Fruit fly (Drosophila melanogaster): ENCODE measurements around the gene comm2.
A peak's percentile ranks its signal among the peaks of the same experiment; 100 is the strongest.

comm2 gene

dm6 chr3L:15690711-15691591 is 8.7 kb downstream of the comm2 start (continued):
- TF ChIP-seq Nf-YB (GFP tag; optimal IDR thresholded peaks at IDR 0.05) (no peak), gsb (GFP tag; IDR thresholded peaks at IDR 0.05) (no peak), CrebB (tag; optimal IDR thresholded peaks at IDR 0.05) (no peak), Bgb (GFP tag; IDR thresholded peaks at IDR 0.05; ENCODE audit: partially characterized antibody) (no peak), CG12744 (GFP tag; optimal IDR thresholded peaks at IDR 0.05) (no peak), GATAe (GFP tag; conservative IDR thresholded peaks at IDR 0.05) (no peak), klu (GFP tag; IDR thresholded peaks at IDR 0.05) (no peak), BtbVII (GFP tag; optimal IDR thresholded peaks at IDR 0.05) (peak; percentile 60), Kr (GFP tag; optimal IDR thresholded peaks at IDR 0.05) (peak; percentile 10), CkIIα-i1 (GFP tag; IDR thresholded peaks at IDR 0.05) (no peak), CG3281 (GFP tag; optimal IDR thresholded peaks at IDR 0.05) (peak; percentile 19), fd96Cb (tag; optimal IDR thresholded peaks at IDR 0.05) (peak; percentile 77), CG10462 (GFP tag; optimal IDR thresholded peaks at IDR 0.05) (no peak), CG15514 (GFP tag; optimal IDR thresholded peaks at IDR 0.05) (peak; percentile 11), CG14965 (GFP tag; optimal IDR thresholded peaks at IDR 0.05; ENCODE audit: borderline replicate concordance) (no peak), CG5245 (GFP tag; optimal IDR thresholded peaks at IDR 0.05) (no peak), amos (GFP tag; IDR thresholded peaks at IDR 0.05; ENCODE audit: partially characterized antibody) (no peak), Pdp1 (GFP tag; optimal IDR thresholded peaks at IDR 0.05) (no peak), Mes4 (GFP tag; optimal IDR thresholded peaks at IDR 0.05) (no peak), CG12769 (tag; optimal IDR thresholded peaks at IDR 0.05) (no peak), CG8089 (GFP tag; optimal IDR thresholded peaks at IDR 0.05) (no peak), CG18599 (GFP tag; optimal IDR thresholded peaks at IDR 0.05) (peak; percentile 58), CG6813 (GFP tag; optimal IDR thresholded peaks at IDR 0.05) (peak; percentile 54), fd64A (GFP tag; optimal IDR thresholded peaks at IDR 0.05) (no peak), chif (GFP tag; optimal IDR thresholded peaks at IDR 0.05) (no peak), btn (GFP tag; optimal IDR thresholded peaks at IDR 0.05) (peak; percentile 21), CG2199 (GFP tag; IDR thresholded peaks at IDR 0.05) (no peak; the same call in 2 of the 3 replicates), Ssrp (tag; optimal IDR thresholded peaks at IDR 0.05) (no peak), CG3163 (GFP tag; optimal IDR thresholded peaks at IDR 0.05) (no peak), CG11560 (tag; IDR thresholded peaks at IDR 0.05) (no peak), HmgZ (tag; optimal IDR thresholded peaks at IDR 0.05) (no peak), MTF-1 (GFP tag; optimal IDR thresholded peaks at IDR 0.05; ENCODE audit: borderline replicate concordance) (no peak), CG1602 (GFP tag; optimal IDR thresholded peaks at IDR 0.05) (no peak), Camta (GFP tag; optimal IDR thresholded peaks at IDR 0.05) (no peak), CG30020 (tag; optimal IDR thresholded peaks at IDR 0.05) (peak; percentile 67), ERR (GFP tag; optimal IDR thresholded peaks at IDR 0.05) (no peak), CG31224 (GFP tag; IDR thresholded peaks at IDR 0.05) (no peak), Xrp1 (GFP tag; IDR thresholded peaks at IDR 0.05) (no peak; the same call in 1 of the 2 replicates), dan (GFP tag; IDR thresholded peaks at IDR 0.05) (no peak), trh (GFP tag; optimal IDR thresholded peaks at IDR 0.05) (no peak), mirr (GFP tag; optimal IDR thresholded peaks at IDR 0.05) (peak; percentile 23), zfh1 (GFP tag; IDR thresholded peaks at IDR 0.05) (peak; percentile 47; the same call in 2 of the 3 replicates), Dfd (GFP tag; optimal IDR thresholded peaks at IDR 0.05) (no peak), Poxn (GFP tag; IDR thresholded peaks at IDR 0.05) (no peak), ttk (GFP tag; IDR thresholded peaks at IDR 0.05) (peak; percentile 14; the same call in 1 of the 2 replicates), gem (tag; optimal IDR thresholded peaks at IDR 0.05) (peak; percentile 83), Antp (GFP tag; optimal IDR thresholded peaks at IDR 0.05) (peak; percentile 18), wdn (GFP tag; IDR thresholded peaks at IDR 0.05) (0 out of 2 replicates have a peak, but pooled peaks have one; percentile 10), br (optimal IDR thresholded peaks at IDR 0.05) (no peak)
